Worm (Caenorhabditis elegans) whole organism, L2 larva: ENCODE measurements around the gene par-3.

Experiments
- F13H6.1 ChIP-seq: sonication (generic microtip); optimal IDR thresholded peaks from 2 replicates; lab custom pipeline; 2016; ENCODE audit warnings: missing genetic modification characterization, missing compliant biosample characterization
- ceh-82 ChIP-seq: fragments of 150-350 bp; optimal IDR thresholded peaks from 2 replicates; lab custom pipeline; 2014; ENCODE audit warnings: missing biosample characterization, missing genetic modification characterization
- elt-3 ChIP-seq: sonication (generic microtip); optimal IDR thresholded peaks from 2 replicates; lab custom pipeline; 2017; ENCODE audit warnings: missing biosample characterization, missing genetic modification characterization
- lin-13 ChIP-seq: fragments of 150-350 bp; optimal IDR thresholded peaks from 2 replicates; lab custom pipeline; 2014; ENCODE audit warnings: missing biosample characterization, missing genetic modification reagents, missing genetic modification characterization
- unc-39 ChIP-seq: fragments of 150-350 bp; optimal IDR thresholded peaks from 2 replicates; lab custom pipeline; 2014; ENCODE audit warnings: missing biosample characterization, missing genetic modification characterization
- unc-55 ChIP-seq: fragments of 150-350 bp; sonication (generic microtip); optimal IDR thresholded peaks from 3 replicates; lab custom pipeline; 2014; ENCODE audit warnings: missing biosample characterization, missing genetic modification reagents, missing genetic modification characterization
- unc-62 ChIP-seq: fragments of 150-350 bp; optimal IDR thresholded peaks from 2 replicates; lab custom pipeline; 2014; ENCODE audit warnings: missing biosample characterization, missing genetic modification reagents, missing genetic modification characterization
- ztf-4 ChIP-seq: fragments of 150-350 bp; optimal IDR thresholded peaks from 2 replicates; lab custom pipeline; 2014; ENCODE audit warnings: missing biosample characterization, missing genetic modification characterization

DNA sequence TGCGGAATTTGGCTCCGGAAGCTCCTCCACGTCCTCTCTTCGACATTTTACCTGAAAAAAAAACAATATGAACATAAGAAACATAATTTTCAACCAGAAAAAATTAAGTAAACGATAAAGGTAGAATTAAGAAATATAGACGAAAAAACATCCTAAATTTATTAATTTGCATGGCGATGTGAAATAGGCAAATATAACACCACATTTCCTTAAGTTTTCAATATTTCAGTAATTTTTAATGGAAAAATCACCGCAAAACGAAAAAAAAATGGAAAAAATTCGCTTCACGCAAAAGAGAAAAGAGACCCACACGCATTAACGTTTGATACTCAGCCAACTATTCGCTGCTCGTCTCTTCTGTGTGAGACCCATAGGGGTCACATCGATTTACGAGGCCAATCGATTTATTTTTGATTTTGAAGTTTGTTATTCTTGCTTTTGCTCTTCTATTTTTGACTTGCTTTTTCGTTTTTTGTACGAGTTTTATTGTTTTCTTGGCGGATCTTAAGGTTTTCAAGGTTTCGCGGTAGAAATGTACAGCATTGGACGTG lies 42.1 kb downstream of the par-3 start, which contains the start of gene rpl-23:
- no peak for TF ChIP-seq unc-39 (tag; lab: Kevin White, UChicago)
- TF ChIP-seq unc-55 (GFP tag; lab: Kevin White, UChicago) = peak; percentile 100
- TF ChIP-seq unc-62 (GFP tag; lab: Kevin White, UChicago) = no peak
- TF ChIP-seq ceh-82 (tag; lab: Kevin White, UChicago) = peak; percentile 73
- peak; percentile 88 for TF ChIP-seq ztf-4 (tag; lab: Kevin White, UChicago)
- peak; percentile 96 for TF ChIP-seq lin-13
- peak; percentile 78 for TF ChIP-seq F13H6.1 (tag; lab: Kevin White, UChicago)
- no peak for TF ChIP-seq elt-3 (tag; lab: Kevin White, UChicago)
